Fruit fly (Drosophila melanogaster) Kc167 (cell line): ENCODE data around the gene CG15333.

Experiments
- Myc ChIP-seq: fragments of >200 bp; optimal IDR thresholded peaks from 2 replicates; lab custom pipeline; 2017; ENCODE audit warnings: missing external identifiers
- Sin3A ChIP-seq: fragments of >200 bp; optimal IDR thresholded peaks from 2 replicates; lab custom pipeline; 2018; ENCODE audit warnings: missing external identifiers
- h ChIP-seq: fragments of >200 bp; optimal IDR thresholded peaks from 3 replicates; lab custom pipeline; 2018; ENCODE audit warnings: missing external identifiers
- insv ChIP-seq: fragments of >200 bp; optimal IDR thresholded peaks from 3 replicates; lab custom pipeline; 2018; ENCODE audit warnings: missing external identifiers
- psq ChIP-seq: fragments of >200 bp; optimal IDR thresholded peaks from 2 replicates; lab custom pipeline; 2017; ENCODE audit warnings: missing external identifiers
- ttk ChIP-seq: sonication (Bioruptor generic); optimal IDR thresholded peaks from 2 replicates; lab custom pipeline; 2017; ENCODE audit warnings: missing external identifiers

CG15333 gene

dm6 chrX:7973325-7973954 lies 47.7 kb downstream of the CG15333 start:
- no peak for TF ChIP-seq ttk (lab: Kevin White, UChicago)
- TF ChIP-seq Sin3A (lab: Kevin White, UChicago), result no peak
- TF ChIP-seq h (lab: Kevin White, UChicago), result no peak
- TF ChIP-seq Myc (lab: Kevin White, UChicago), result no peak
- TF ChIP-seq psq (lab: Kevin White, UChicago), result no peak
- TF ChIP-seq insv (lab: Kevin White, UChicago), result no peak

dm6 chrX:7972363-7972942 lies 48.7 kb downstream of the CG15333 start:
- no peak for TF ChIP-seq h (lab: Kevin White, UChicago)
- TF ChIP-seq ttk (lab: Kevin White, UChicago), result no peak
- TF ChIP-seq insv (lab: Kevin White, UChicago), result no peak
- TF ChIP-seq psq (lab: Kevin White, UChicago), result no peak
- TF ChIP-seq Myc (lab: Kevin White, UChicago), result no peak
- TF ChIP-seq Sin3A (lab: Kevin White, UChicago), result no peak

- no peak for TF ChIP-seq insv (lab: Kevin White, UChicago)
- TF ChIP-seq Myc (lab: Kevin White, UChicago), result no peak
- no peak for TF ChIP-seq Sin3A (lab: Kevin White, UChicago)
- TF ChIP-seq psq (lab: Kevin White, UChicago), result no peak
- TF ChIP-seq ttk (lab: Kevin White, UChicago), result no peak
- TF ChIP-seq h (lab: Kevin White, UChicago), result no peak
Observed at dm6 chrX:7970396-7970795, 50.7 kb downstream of the CG15333 start.
